Fruit fly (Drosophila melanogaster): ENCODE data around the gene Cad86C.

Cad86C gene

dm6 chr3R:10856618-10857017 lies 29.7 kb downstream of the Cad86C start, which contains the start of gene CG4570:
CG4570 (plus strand) TSS chr3R:10856807.
- TF ChIP-seq CG3726 (GFP tag; IDR thresholded peaks at IDR 0.05) (no peak), Hsf (GFP tag; optimal IDR thresholded peaks at IDR 0.05) (no peak), ken (GFP tag; IDR thresholded peaks at IDR 0.05) (no peak), eve (GFP tag; optimal IDR thresholded peaks at IDR 0.05) (no peak), slp2 (GFP tag; optimal IDR thresholded peaks at IDR 0.05) (no peak), Usf (GFP tag; optimal IDR thresholded peaks at IDR 0.05) (no peak), Dp (GFP tag; optimal IDR thresholded peaks at IDR 0.05) (peak; percentile 7), Blimp-1 (GFP tag; optimal IDR thresholded peaks at IDR 0.05) (no peak), D (optimal IDR thresholded peaks at IDR 0.05) (peak; percentile 13), D (GFP tag; optimal IDR thresholded peaks at IDR 0.05) (no peak), Ptx1 (GFP tag; IDR thresholded peaks at IDR 0.05) (no peak), crp (GFP tag; optimal IDR thresholded peaks at IDR 0.05) (peak in 1 of 2 experiments; percentile 76), gfzf (GFP tag; optimal IDR thresholded peaks at IDR 0.05) (peak; percentile 16), Myb (GFP tag; optimal IDR thresholded peaks at IDR 0.05) (no peak), B-H1 (GFP tag; IDR thresholded peaks at IDR 0.05) (no peak), bowl (GFP tag; IDR thresholded peaks at IDR 0.05) (no peak), CG10209 (GFP tag; optimal IDR thresholded peaks at IDR 0.05) (no peak), trem (tag; optimal IDR thresholded peaks at IDR 0.05) (peak; percentile 48), mirr (GFP tag; optimal IDR thresholded peaks at IDR 0.05) (no peak), CG13624 (GFP tag; optimal IDR thresholded peaks at IDR 0.05) (no peak), YL-1 (GFP tag; optimal IDR thresholded peaks at IDR 0.05) (peak; percentile 33), pita (GFP tag; optimal IDR thresholded peaks at IDR 0.05) (no peak), phol (tag; optimal IDR thresholded peaks at IDR 0.05) (peak; percentile 74), CG9932 (GFP tag; IDR thresholded peaks at IDR 0.05) (no peak), dati (GFP tag; IDR thresholded peaks at IDR 0.05) (no peak), cad (GFP tag; optimal IDR thresholded peaks at IDR 0.05) (peak; percentile 62), MESR4 (GFP tag; optimal IDR thresholded peaks at IDR 0.05) (peak; percentile 29), CG12769 (tag; optimal IDR thresholded peaks at IDR 0.05) (no peak), pho (GFP tag; optimal IDR thresholded peaks at IDR 0.05) (no peak), nmo (GFP tag; optimal IDR thresholded peaks at IDR 0.05) (no peak), E2f1 (GFP tag; IDR thresholded peaks at IDR 0.05) (no peak), CG18476 (GFP tag; optimal IDR thresholded peaks at IDR 0.05) (no peak), CG4360 (GFP tag; IDR thresholded peaks at IDR 0.05) (no peak), Abd-B (GFP tag; optimal IDR thresholded peaks at IDR 0.05) (no peak), hkb (optimal IDR thresholded peaks at IDR 0.05) (no peak), hkb (GFP tag; IDR thresholded peaks at IDR 0.05) (no peak), pan (optimal IDR thresholded peaks at IDR 0.05) (no peak), pan (GFP tag; optimal IDR thresholded peaks at IDR 0.05 in 1 of 2, IDR thresholded peaks at IDR 0.05 in 1 of 2) (no peak), CG7928 (GFP tag; optimal IDR thresholded peaks at IDR 0.05) (no peak), CG17912 (GFP tag; optimal IDR thresholded peaks at IDR 0.05) (no peak), CG10959 (GFP tag; IDR thresholded peaks at IDR 0.05) (no peak), nerfin-1 (tag; optimal IDR thresholded peaks at IDR 0.05) (peak; percentile 83), CG9437 (GFP tag; optimal IDR thresholded peaks at IDR 0.05) (no peak), ind (GFP tag; optimal IDR thresholded peaks at IDR 0.05) (no peak), TFAM (GFP tag; optimal IDR thresholded peaks at IDR 0.05) (no peak), nom (GFP tag; optimal IDR thresholded peaks at IDR 0.05) (no peak), Bdp1 (GFP tag; optimal IDR thresholded peaks at IDR 0.05) (no peak), E2f2 (GFP tag; IDR thresholded peaks at IDR 0.05) (no peak), ham (GFP tag; IDR thresholded peaks at IDR 0.05) (no peak), kah (GFP tag; optimal IDR thresholded peaks at IDR 0.05) (no peak), seq (GFP tag; IDR thresholded peaks at IDR 0.05) (peak; percentile 14; the same call in 1 of the 2 replicates), stwl (tag; optimal IDR thresholded peaks at IDR 0.05) (peak; percentile 5), HLH3B (GFP tag; IDR thresholded peaks at IDR 0.05) (no peak)
